Fruit fly (Drosophila melanogaster): ENCODE measurements around the gene Ets98B.

Gene Ets98B

DNA sequence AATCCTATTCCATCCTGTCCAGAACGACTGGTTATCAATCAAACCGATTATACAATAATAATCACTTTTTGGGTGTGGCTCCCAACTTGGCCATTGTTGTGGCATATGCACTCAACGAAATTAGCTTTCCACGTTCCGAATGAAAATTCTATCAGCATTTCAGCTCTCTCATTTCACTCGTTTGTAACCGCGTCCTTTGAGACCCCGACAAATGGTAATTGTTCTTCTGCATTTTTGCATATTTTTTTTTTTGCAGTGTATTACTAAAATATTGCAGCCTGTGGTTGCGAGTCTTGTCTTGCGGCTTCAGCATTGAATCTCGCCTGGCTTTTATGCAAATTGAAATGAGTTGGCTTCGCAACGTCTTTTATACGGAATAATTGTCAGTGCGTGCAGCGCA lies 1.9 kb downstream of the Ets98B start:
- TF ChIP-seq insv (optimal IDR thresholded peaks at IDR 0.05) (no peak), Myc (optimal IDR thresholded peaks at IDR 0.05) (no peak), Sin3A (optimal IDR thresholded peaks at IDR 0.05) (no peak), psq (optimal IDR thresholded peaks at IDR 0.05) (no peak), h (optimal IDR thresholded peaks at IDR 0.05) (no peak), ttk (optimal IDR thresholded peaks at IDR 0.05) (no peak)

DNA sequence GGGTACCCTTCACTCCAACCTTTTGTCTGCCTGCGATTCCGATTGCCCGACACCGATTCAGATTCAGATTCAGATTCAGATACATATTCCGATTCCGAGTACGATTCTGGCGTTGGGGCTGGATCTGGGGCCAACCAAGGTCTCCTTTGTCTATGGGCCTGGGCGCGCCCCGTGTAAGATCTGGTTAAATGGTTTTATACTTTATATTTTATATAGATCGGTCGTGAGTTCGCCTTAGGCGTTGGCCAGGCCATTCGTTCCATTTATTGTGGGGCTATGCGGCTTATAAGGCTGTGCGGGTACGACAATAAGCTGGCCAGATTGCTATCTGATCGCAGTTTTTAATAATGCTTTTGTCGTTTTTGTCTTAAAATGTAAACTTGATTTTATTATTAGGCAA lies 3.7 kb downstream of the Ets98B start:
- TF ChIP-seq Sin3A (optimal IDR thresholded peaks at IDR 0.05), result no peak
- no peak for TF ChIP-seq insv (optimal IDR thresholded peaks at IDR 0.05)
- TF ChIP-seq Myc (optimal IDR thresholded peaks at IDR 0.05), result no peak

DNA sequence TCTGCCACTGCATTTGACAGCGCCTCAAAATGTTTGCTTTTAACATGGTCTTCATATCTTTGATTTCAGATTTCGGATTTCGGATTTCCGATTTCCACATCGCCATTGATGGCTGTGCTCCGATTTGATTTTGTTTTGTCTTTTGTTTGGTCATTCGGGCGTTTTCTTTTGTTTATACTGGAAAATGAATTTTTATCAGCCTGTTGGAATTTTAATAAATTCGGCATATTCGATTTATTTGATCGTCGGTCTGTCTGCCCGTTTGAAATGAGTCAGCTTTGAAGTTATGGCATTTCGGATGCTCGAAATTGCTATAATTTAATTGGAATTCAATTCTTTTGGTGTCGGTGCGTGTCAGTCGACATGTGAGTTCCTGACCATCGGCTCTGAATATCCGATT lies 4.4 kb downstream of the Ets98B start:
- no peak for TF ChIP-seq Myc (optimal IDR thresholded peaks at IDR 0.05)
- TF ChIP-seq h (optimal IDR thresholded peaks at IDR 0.05), result no peak
- TF ChIP-seq ttk (optimal IDR thresholded peaks at IDR 0.05), result no peak
- TF ChIP-seq insv (optimal IDR thresholded peaks at IDR 0.05), result no peak
- TF ChIP-seq Sin3A (optimal IDR thresholded peaks at IDR 0.05), result no peak
- no peak for TF ChIP-seq psq (optimal IDR thresholded peaks at IDR 0.05)

All from Kc167 (cell line).